Worm (Caenorhabditis elegans) whole organism, mixed stage, embryonic: ENCODE measurements around the gene fbxb-48.

Experiments
- bed-3 ChIP-seq: fragments of 200-800 bp; sonication (Bioruptor generic); optimal IDR thresholded peaks from 3 replicates; lab custom pipeline; 2018; ENCODE audit warnings: mild to moderate bottlenecking, missing genetic modification characterization, moderate library complexity, missing compliant biosample characterization
- blmp-1 ChIP-seq: fragments of 150-350 bp; optimal IDR thresholded peaks from 2 replicates; lab custom pipeline; 2014; ENCODE audit warnings: missing biosample characterization, missing genetic modification characterization
- ceh-39 ChIP-seq: fragments of 150-350 bp; optimal IDR thresholded peaks from 2 replicates; lab custom pipeline; 2014; ENCODE audit warnings: missing biosample characterization, missing genetic modification characterization
- ceh-43 ChIP-seq: fragments of 200-800 bp; sonication (Bioruptor generic); optimal IDR thresholded peaks from 2 replicates; lab custom pipeline; 2018; ENCODE audit warnings: mild to moderate bottlenecking, missing genetic modification characterization, moderate library complexity, missing compliant biosample characterization
- ceh-83 ChIP-seq: fragments of 200-800 bp; sonication (Bioruptor generic); optimal IDR thresholded peaks from 2 replicates; lab custom pipeline; 2018; ENCODE audit warnings: mild to moderate bottlenecking, missing genetic modification characterization, missing compliant biosample characterization
- ces-1 ChIP-seq: fragments of 150-350 bp; optimal IDR thresholded peaks from 2 replicates; lab custom pipeline; 2014; ENCODE audit warnings: missing biosample characterization, missing genetic modification reagents, missing genetic modification characterization
- cnd-1 ChIP-seq: fragments of 200-800 bp; sonication (Bioruptor generic); optimal IDR thresholded peaks from 2 replicates; lab custom pipeline; 2018; ENCODE audit warnings: mild to moderate bottlenecking, missing genetic modification characterization, missing compliant biosample characterization
- elt-1 ChIP-seq: sonication (generic microtip); optimal IDR thresholded peaks from 2 replicates; lab custom pipeline; 2017; ENCODE audit warnings: missing genetic modification characterization, mild to moderate bottlenecking, missing compliant biosample characterization, antibody characterized with exemption, moderate library complexity, borderline replicate concordance; ENCODE audit not compliant: insufficient read depth
- elt-3 ChIP-seq: fragments of 150-350 bp; optimal IDR thresholded peaks from 2 replicates; lab custom pipeline; 2014; ENCODE audit warnings: missing biosample characterization, missing genetic modification characterization
- flh-1 ChIP-seq: fragments of 200-800 bp; sonication (Bioruptor generic); optimal IDR thresholded peaks from 2 replicates; lab custom pipeline; 2018; ENCODE audit warnings: mild to moderate bottlenecking, missing genetic modification characterization, moderate library complexity, missing compliant biosample characterization
- ham-2 ChIP-seq: fragments of 200-800 bp; sonication (Bioruptor generic); optimal IDR thresholded peaks from 2 replicates; lab custom pipeline; 2018; ENCODE audit warnings: mild to moderate bottlenecking, missing genetic modification characterization, missing compliant biosample characterization
- hlh-1 ChIP-seq: fragments of 150-350 bp; optimal IDR thresholded peaks from 2 replicates; lab custom pipeline; 2014; ENCODE audit warnings: missing biosample characterization, missing genetic modification reagents, missing genetic modification characterization
- lin-13 ChIP-seq: fragments of 150-350 bp; optimal IDR thresholded peaks from 2 replicates; lab custom pipeline; 2014; ENCODE audit warnings: missing biosample characterization, missing genetic modification characterization
- lin-32 ChIP-seq: fragments of 200-800 bp; sonication (Bioruptor generic); optimal IDR thresholded peaks from 2 replicates; lab custom pipeline; 2018; ENCODE audit warnings: mild to moderate bottlenecking, missing genetic modification characterization, missing compliant biosample characterization
- lsy-2 ChIP-seq: fragments of 150-350 bp; optimal IDR thresholded peaks from 2 replicates; lab custom pipeline; 2014; ENCODE audit warnings: missing biosample characterization, missing genetic modification characterization
- mab-5 ChIP-seq: fragments of 150-350 bp; optimal IDR thresholded peaks from 2 replicates; lab custom pipeline; 2014; ENCODE audit warnings: missing biosample characterization, missing genetic modification characterization
- mep-1 ChIP-seq: fragments of 150-350 bp; optimal IDR thresholded peaks from 2 replicates; lab custom pipeline; 2017; ENCODE audit warnings: missing biosample characterization, missing genetic modification reagents, missing genetic modification characterization, inconsistent platforms
- mls-2 ChIP-seq: sonication (generic microtip); optimal IDR thresholded peaks from 2 replicates; lab custom pipeline; 2016; ENCODE audit warnings: mild to moderate bottlenecking, missing genetic modification characterization, moderate library complexity, missing compliant biosample characterization
- nhr-12 ChIP-seq: fragments of 150-350 bp; optimal IDR thresholded peaks from 2 replicates; lab custom pipeline; 2014; ENCODE audit warnings: missing biosample characterization, missing genetic modification characterization
- nhr-2 ChIP-seq: fragments of 150-350 bp; optimal IDR thresholded peaks from 2 replicates; lab custom pipeline; 2014; ENCODE audit warnings: missing biosample characterization, missing genetic modification characterization
- nhr-237 ChIP-seq: fragments of 150-350 bp; optimal IDR thresholded peaks from 2 replicates; lab custom pipeline; 2014; ENCODE audit warnings: missing biosample characterization, missing genetic modification characterization
- nhr-28 ChIP-seq: fragments of 150-350 bp; optimal IDR thresholded peaks from 2 replicates; lab custom pipeline; 2014; ENCODE audit warnings: missing biosample characterization, missing genetic modification characterization
- nhr-76 ChIP-seq: sonication (generic microtip); optimal IDR thresholded peaks from 2 replicates; lab custom pipeline; 2017; ENCODE audit warnings: missing biosample characterization, missing genetic modification characterization
- pha-4 ChIP-seq: fragments of 150-350 bp; optimal IDR thresholded peaks from 2 replicates; lab custom pipeline; 2018; ENCODE audit warnings: missing biosample characterization, missing genetic modification reagents, missing genetic modification characterization
- sem-2 ChIP-seq: fragments of 200-800 bp; sonication (Bioruptor generic); optimal IDR thresholded peaks from 2 replicates; lab custom pipeline; 2018; ENCODE audit warnings: mild to moderate bottlenecking, missing genetic modification characterization, missing compliant biosample characterization
- snpc-4 ChIP-seq: fragments of 150-350 bp; optimal IDR thresholded peaks from 2 replicates; lab custom pipeline; 2014; ENCODE audit warnings: missing biosample characterization, missing genetic modification characterization
- tbx-8 ChIP-seq: fragments of 200-800 bp; sonication (Bioruptor generic); optimal IDR thresholded peaks from 2 replicates; lab custom pipeline; 2018; ENCODE audit warnings: mild to moderate bottlenecking, missing genetic modification characterization, moderate library complexity, missing compliant biosample characterization
- unc-120 ChIP-seq: sonication (generic microtip); optimal IDR thresholded peaks from 2 replicates; lab custom pipeline; 2017; ENCODE audit warnings: missing genetic modification characterization, missing compliant biosample characterization; ENCODE audit not compliant: poor library complexity, severe bottlenecking
- unc-39 ChIP-seq: fragments of 150-350 bp; optimal IDR thresholded peaks from 2 replicates; lab custom pipeline; 2014; ENCODE audit warnings: missing biosample characterization, missing genetic modification characterization
- zip-8 ChIP-seq: fragments of 150-350 bp; optimal IDR thresholded peaks from 2 replicates; lab custom pipeline; 2014; ENCODE audit warnings: missing biosample characterization, missing genetic modification characterization
- ztf-11 ChIP-seq: fragments of 150-350 bp; optimal IDR thresholded peaks from 2 replicates; lab custom pipeline; 2014; ENCODE audit warnings: missing biosample characterization, missing genetic modification characterization

The fbxb-48 gene

DNA sequence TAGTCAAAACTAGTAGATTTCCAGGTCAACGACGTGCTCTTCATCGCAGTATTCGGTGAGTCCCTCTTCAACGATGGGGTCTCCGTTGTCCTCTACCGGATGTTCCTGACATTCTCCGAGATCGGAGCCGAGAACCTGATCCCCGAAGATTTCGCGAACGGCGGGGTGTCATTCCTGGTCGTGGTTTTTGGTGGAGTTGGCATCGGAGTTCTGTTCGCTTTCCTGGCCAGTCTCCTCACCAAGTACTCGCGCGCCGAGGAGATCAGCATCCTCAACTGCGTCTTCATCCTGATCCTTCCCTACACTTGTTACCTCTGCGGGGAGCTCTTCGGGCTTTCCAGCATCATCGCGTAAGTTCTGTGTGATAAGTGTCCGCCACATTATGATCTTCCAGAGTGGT is 46.4 kb downstream of the fbxb-48 start:
- TF ChIP-seq lin-32 (GFP tag; lab: Kevin White, UChicago) (no peak), lin-13 (tag; lab: Kevin White, UChicago) (no peak), tbx-8 (no peak)

DNA sequence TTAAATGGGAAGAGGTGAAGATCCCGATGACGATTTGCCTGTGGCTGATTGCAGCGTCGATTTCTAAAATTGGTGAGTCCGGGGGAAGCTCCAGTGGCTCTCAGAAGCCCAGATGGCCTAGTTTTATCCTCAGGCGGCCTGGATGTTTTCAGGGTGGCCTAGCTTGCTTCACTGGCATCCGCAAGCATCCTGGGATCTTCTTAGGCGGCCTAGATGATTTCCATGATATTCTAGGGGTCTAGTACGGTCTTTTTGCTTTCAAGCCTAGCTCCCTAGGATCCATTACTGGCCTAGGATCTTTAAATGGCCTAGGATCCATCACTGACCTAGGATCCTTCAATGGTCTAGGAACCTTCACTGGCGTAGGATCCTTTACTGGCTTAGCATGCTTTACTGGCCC is 48.1 kb downstream of the fbxb-48 start:
- TF ChIP-seq ceh-43 (GFP tag; lab: Kevin White, UChicago) (no peak), lin-32 (GFP tag; lab: Kevin White, UChicago) (no peak), ham-2 (GFP tag; lab: Kevin White, UChicago) (no peak), flh-1 (no peak), nhr-28 (tag; lab: Kevin White, UChicago) (no peak), elt-1 (tag; lab: Kevin White, UChicago) (no peak), tbx-8 (no peak), hlh-1 (tag; lab: Kevin White, UChicago) (no peak), ces-1 (GFP tag; lab: Kevin White, UChicago) (no peak), lsy-2 (tag; lab: Kevin White, UChicago) (no peak), pha-4 (no peak), lin-13 (tag; lab: Kevin White, UChicago) (no peak), unc-120 (no peak), mab-5 (tag; lab: Kevin White, UChicago) (no peak), ceh-83 (GFP tag; lab: Kevin White, UChicago) (no peak)

DNA sequence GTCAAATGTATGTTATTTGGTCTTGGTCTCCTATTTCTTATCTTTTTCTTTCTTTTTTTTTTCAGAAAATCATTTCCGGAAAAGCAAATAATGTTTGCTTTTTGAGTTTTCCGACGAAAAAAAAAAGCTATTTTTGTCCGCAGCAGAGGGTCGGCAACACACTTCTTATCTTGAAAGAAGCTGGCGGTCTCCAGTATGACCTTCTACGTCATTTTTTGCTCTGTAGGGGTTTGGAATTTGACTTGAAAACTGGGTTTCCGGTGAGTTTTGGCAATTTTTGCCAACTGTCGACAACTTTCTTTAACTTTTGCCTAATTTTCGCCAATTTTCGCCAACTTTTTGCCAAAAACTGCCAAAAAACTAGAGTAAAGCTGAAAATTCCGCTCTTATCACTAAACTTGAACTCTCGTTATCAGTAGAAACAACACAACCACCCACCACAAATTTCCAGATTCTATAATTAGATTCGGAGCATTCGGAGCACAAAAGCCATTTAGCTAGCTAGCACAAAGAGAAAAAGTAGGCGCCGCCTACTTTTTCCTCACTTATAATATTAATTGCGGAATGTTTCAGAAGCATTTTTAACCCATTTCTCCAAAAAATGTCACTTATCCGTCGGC is 48.7 kb downstream of the fbxb-48 start, which contains the start of gene nhx-6:
Gene nhx-6, plus strand, starts transcription at position 570 of the 620 bp plus-strand sequence.
- TF ChIP-seq nhr-12 (tag; lab: Kevin White, UChicago), result no peak
- no peak for TF ChIP-seq unc-39
- TF ChIP-seq nhr-76 (tag; lab: Kevin White, UChicago), result no peak
- no peak for TF ChIP-seq elt-3 (tag; lab: Kevin White, UChicago)
- TF ChIP-seq lin-13 (tag; lab: Kevin White, UChicago), result no peak
- TF ChIP-seq lin-32 (GFP tag; lab: Kevin White, UChicago), result no peak
- TF ChIP-seq sem-2 (GFP tag; lab: Kevin White, UChicago), result no peak
- TF ChIP-seq flh-1, result no peak
- TF ChIP-seq tbx-8, result no peak
- TF ChIP-seq cnd-1, result no peak
- TF ChIP-seq zip-8 (tag; lab: Kevin White, UChicago), result no peak
- TF ChIP-seq ceh-39 (tag; lab: Kevin White, UChicago), result no peak
- no peak for TF ChIP-seq hlh-1 (tag; lab: Kevin White, UChicago)
- no peak for TF ChIP-seq pha-4
- no peak for TF ChIP-seq nhr-2 (tag; lab: Kevin White, UChicago)
- no peak for TF ChIP-seq elt-1 (tag; lab: Kevin White, UChicago)
- no peak for TF ChIP-seq ztf-11 (tag; lab: Kevin White, UChicago)
- no peak for TF ChIP-seq mep-1
- no peak for TF ChIP-seq nhr-28 (tag; lab: Kevin White, UChicago)

DNA sequence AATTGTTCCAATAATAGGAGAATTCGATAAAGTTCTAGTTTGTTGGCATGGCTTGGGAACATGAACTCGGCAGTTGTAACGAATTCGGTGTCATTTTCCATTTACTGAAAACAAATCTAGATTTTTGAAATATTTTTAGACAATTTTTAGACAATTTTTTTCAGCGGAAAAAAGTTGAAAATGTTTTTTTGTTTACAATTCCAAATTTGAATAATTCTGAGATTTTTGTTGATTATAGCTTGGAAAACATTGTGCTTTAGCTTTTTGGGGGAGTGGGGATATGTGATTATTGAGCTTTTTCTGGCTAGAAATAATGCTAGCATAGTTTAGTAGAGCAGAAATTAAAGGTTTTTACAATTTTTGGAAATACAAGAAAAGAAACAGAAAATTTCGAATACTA is 50.1 kb downstream of the fbxb-48 start, which contains the start of gene srw-97:
Gene srw-97, minus strand, starts transcription at position 101 of the 400 bp plus-strand sequence.
- TF ChIP-seq pha-4 (no peak), nhr-28 (tag; lab: Kevin White, UChicago) (no peak), blmp-1 (no peak), bed-3 (GFP tag; lab: Kevin White, UChicago) (no peak), hlh-1 (tag; lab: Kevin White, UChicago) (no peak), ham-2 (GFP tag; lab: Kevin White, UChicago) (no peak), nhr-237 (tag; lab: Kevin White, UChicago) (no peak), nhr-76 (tag; lab: Kevin White, UChicago) (no peak), sem-2 (GFP tag; lab: Kevin White, UChicago) (no peak), snpc-4 (tag; lab: Kevin White, UChicago) (no peak), ceh-43 (GFP tag; lab: Kevin White, UChicago) (no peak), mls-2 (no peak), tbx-8 (no peak), lin-13 (tag; lab: Kevin White, UChicago) (no peak), ceh-39 (tag; lab: Kevin White, UChicago) (no peak)
